Worm (Caenorhabditis elegans): Measurements from ENCODE around the gene spp-24.

Gene spp-24

DNA sequence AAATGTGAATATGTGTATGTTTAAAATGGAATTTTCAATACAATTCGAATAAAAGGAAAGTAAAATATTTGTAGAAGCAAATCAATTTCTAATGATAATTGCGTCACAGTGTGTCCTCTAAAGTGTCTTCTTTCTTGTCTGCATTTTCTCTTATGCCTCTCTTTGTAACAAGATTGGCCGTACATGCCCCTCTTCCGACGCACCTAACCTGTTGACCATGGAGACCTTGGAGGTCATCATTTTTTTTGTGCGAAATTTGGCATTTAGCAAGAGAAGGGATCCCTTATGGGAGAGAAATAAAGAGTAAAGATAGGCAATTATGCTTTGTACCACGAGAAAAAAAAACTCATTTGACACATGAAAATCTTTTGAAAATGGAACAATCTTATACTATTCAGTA is 11.1 kb downstream of the spp-24 start, which contains the start of gene F23F1.4:
Gene F23F1.4, minus strand, starts transcription at position 141 of the 400 bp plus-strand sequence.
- no peak for TF ChIP-seq egl-18 (GFP tag; IDR thresholded peaks at IDR 0.05)
- no peak for TF ChIP-seq rec-8 (tag; optimal IDR thresholded peaks at IDR 0.05)
- TF ChIP-seq akir-1 (GFP tag; optimal IDR thresholded peaks at IDR 0.05): no peak
- no peak for TF ChIP-seq ZK185.1 (tag; optimal IDR thresholded peaks at IDR 0.05; ENCODE audit: poor library complexity, severe bottlenecking)
- no peak for TF ChIP-seq F22D6.2 (tag; optimal IDR thresholded peaks at IDR 0.05)
- TF ChIP-seq B0261.1 (tag; optimal IDR thresholded peaks at IDR 0.05): no peak
- TF ChIP-seq atf-7 (tag; optimal IDR thresholded peaks at IDR 0.05): no peak
- no peak for TF ChIP-seq F23B12.7 (tag; optimal IDR thresholded peaks at IDR 0.05; ENCODE audit: insufficient read depth)
- no peak for TF ChIP-seq mel-28 (tag; optimal IDR thresholded peaks at IDR 0.05; ENCODE audit: borderline replicate concordance)
- no peak for TF ChIP-seq ztf-3 (GFP tag; optimal IDR thresholded peaks at IDR 0.05)
- TF ChIP-seq F52B5.7 (tag; optimal IDR thresholded peaks at IDR 0.05): no peak
- TF ChIP-seq athp-1 (tag; optimal IDR thresholded peaks at IDR 0.05): no peak
- TF ChIP-seq attf-6 (GFP tag; IDR thresholded peaks at IDR 0.05): no peak
- TF ChIP-seq die-1 (tag; optimal IDR thresholded peaks at IDR 0.05): no peak
- TF ChIP-seq T07F8.4 (tag; optimal IDR thresholded peaks at IDR 0.05): no peak

DNA sequence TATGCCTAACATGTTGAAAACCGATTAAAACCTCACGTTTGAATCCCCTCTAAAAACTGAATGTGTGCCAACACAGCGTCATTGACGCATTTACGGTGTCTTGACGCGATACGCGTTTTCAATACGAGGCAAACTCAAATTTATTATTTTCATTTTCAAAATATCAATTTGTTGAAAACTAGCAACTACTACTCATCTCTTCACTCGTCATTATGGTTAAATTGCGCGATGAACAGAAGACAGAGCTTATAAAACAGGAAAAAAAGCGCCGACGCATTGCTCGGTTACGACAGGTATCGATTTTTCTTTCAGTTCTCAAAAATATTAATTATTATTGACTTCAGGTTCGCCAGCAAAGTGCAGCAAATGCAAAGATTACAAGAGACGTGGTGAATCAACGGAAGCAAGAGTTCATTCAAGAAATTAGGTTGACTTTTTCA is 14.8 kb downstream of the spp-24 start, which contains the start of gene enee-1:
Gene enee-1, plus strand, starts transcription at position 108 of the 440 bp plus-strand sequence.
- TF ChIP-seq lin-35 (GFP tag; optimal IDR thresholded peaks at IDR 0.05) (peak; percentile 1 to 83 (median 58)), dpl-1 (GFP tag; optimal IDR thresholded peaks at IDR 0.05) (peak; percentile 74), repo-1 (tag; optimal IDR thresholded peaks at IDR 0.05) (peak; percentile 53), ZK185.1 (tag; optimal IDR thresholded peaks at IDR 0.05; ENCODE audit: poor library complexity, severe bottlenecking) (peak; percentile 2), efl-1 (GFP tag; optimal IDR thresholded peaks at IDR 0.05) (peak; percentile 57), ceh-40 (GFP tag; IDR thresholded peaks at IDR 0.05) (no peak), snpc-4 (GFP tag; optimal IDR thresholded peaks at IDR 0.05) (no peak), snpc-4 (tag; optimal IDR thresholded peaks at IDR 0.05) (peak in 3 of 4 experiments; percentile 17 to 40 (median 24)), C06A6.2 (GFP tag; conservative IDR thresholded peaks at IDR 0.05) (peak; percentile 56), athp-1 (tag; optimal IDR thresholded peaks at IDR 0.05) (no peak), lin-54 (GFP tag; optimal IDR thresholded peaks at IDR 0.05) (peak; percentile 90), pbrm-1 (GFP tag; IDR thresholded peaks at IDR 0.05) (peak; percentile 54; the same call in 1 of the 2 replicates), lin-40 (tag; optimal IDR thresholded peaks at IDR 0.05) (peak; percentile 82), Y53G8AR.9 (GFP tag; conservative IDR thresholded peaks at IDR 0.05) (peak; percentile 61; the same call in 1 of the 2 replicates), lir-1 (GFP tag; conservative IDR thresholded peaks at IDR 0.05) (peak; percentile 17; the same call in 1 of the 2 replicates), dox-1 (GFP tag; IDR thresholded peaks at IDR 0.05) (peak; percentile 64; the same call in 1 of the 2 replicates), ztf-18 (tag; optimal IDR thresholded peaks at IDR 0.05) (peak; percentile 94), nhr-120 (GFP tag; IDR thresholded peaks at IDR 0.05) (no peak), mes-4 (tag; optimal IDR thresholded peaks at IDR 0.05) (no peak), madf-6 (GFP tag; IDR thresholded peaks at IDR 0.05) (peak; percentile 11; the same call in 1 of the 2 replicates), aptf-3 (GFP tag; IDR thresholded peaks at IDR 0.05) (no peak), F22D6.2 (tag; optimal IDR thresholded peaks at IDR 0.05) (no peak), madf-3 (GFP tag; IDR thresholded peaks at IDR 0.05) (peak; percentile 68; the same call in 1 of the 2 replicates), ama-1 (optimal IDR thresholded peaks at IDR 0.05) (peak; percentile 30), ama-1 (GFP tag; optimal IDR thresholded peaks at IDR 0.05) (no peak), ztf-26 (tag; optimal IDR thresholded peaks at IDR 0.05) (peak; percentile 56), tlf-1 (GFP tag; optimal IDR thresholded peaks at IDR 0.05) (peak; percentile 36), tbp1 (GFP tag; optimal IDR thresholded peaks at IDR 0.05) (peak; percentile 19), D2030.7 (GFP tag; IDR thresholded peaks at IDR 0.05) (peak; percentile 46), B0336.3 (GFP tag; IDR thresholded peaks at IDR 0.05) (0 out of 2 replicates have a peak, but pooled peaks have one; percentile 37), madf-10 (tag; optimal IDR thresholded peaks at IDR 0.05) (peak; percentile 19), snpc-1.3 (tag; optimal IDR thresholded peaks at IDR 0.05; ENCODE audit: insufficient read depth) (no peak), mcd-1 (GFP tag; IDR thresholded peaks at IDR 0.05) (peak; percentile 81), mel-28 (tag; optimal IDR thresholded peaks at IDR 0.05; ENCODE audit: borderline replicate concordance) (no peak), nfyb-1 (GFP tag; IDR thresholded peaks at IDR 0.05) (peak; percentile 56; the same call in 1 of the 2 replicates), Y56A3A.18 (GFP tag; IDR thresholded peaks at IDR 0.05) (0 out of 2 replicates have a peak, but pooled peaks have one; percentile 23)

All from whole organism, young adult.